Worm (Caenorhabditis elegans): ENCODE data around the gene Y41E3.6.
"Not testable (repeated sequence)": the region's sequence is repeated elsewhere in the genome, so short reads cannot be mapped to it uniquely, and the experiment has no call there.

The Y41E3.6 gene

DNA sequence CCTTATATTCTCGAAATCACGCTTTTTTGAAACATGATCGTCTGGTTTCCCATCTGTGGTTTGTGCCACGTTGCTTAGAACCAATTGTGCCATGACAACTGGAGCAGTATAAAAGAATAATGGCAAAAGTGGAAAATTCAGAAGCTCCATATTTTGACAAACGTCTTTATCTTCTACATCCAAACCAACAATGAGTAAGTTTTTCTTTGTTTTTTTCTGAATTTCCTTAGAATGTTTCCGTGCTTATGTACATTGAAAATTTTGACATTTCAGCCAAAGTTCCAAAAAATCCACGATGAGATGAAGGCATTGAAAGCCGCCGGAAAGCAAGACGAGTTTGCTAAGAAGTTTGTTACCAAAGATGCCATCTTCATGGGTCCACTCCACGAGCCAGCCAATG lies at the start of gene Y41E3.6:
Gene Y41E3.6 (plus strand): TSS at position 301 of the 400 bp plus-strand sequence.
- TF ChIP-seq unc-62 (GFP tag; optimal IDR thresholded peaks at IDR 0.05), result not testable (repeated sequence)

DNA sequence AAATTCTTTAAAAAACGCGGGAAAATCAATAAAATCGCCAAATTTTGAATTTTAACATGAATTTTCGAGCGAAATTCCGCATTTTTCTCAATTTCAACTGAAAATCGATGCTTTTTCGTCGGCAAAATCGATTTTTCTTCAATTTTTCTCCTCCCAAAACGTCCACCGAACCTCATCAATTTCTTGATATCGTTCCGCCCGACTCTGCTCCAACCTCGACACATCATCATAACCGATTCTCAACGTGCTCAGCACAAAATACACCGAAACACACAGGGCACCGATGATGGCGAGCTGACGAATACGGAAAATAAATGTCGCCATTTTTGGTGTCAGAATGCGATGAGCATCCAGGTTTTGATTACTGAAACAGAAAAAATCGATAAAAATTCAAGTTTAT lies 48.0 kb upstream of the Y41E3.6 start, which contains the start of gene Y41E3.1:
Gene Y41E3.1 (minus strand): TSS at position 324 of the 400 bp plus-strand sequence.
- TF ChIP-seq unc-62 (GFP tag; optimal IDR thresholded peaks at IDR 0.05), result no peak

DNA sequence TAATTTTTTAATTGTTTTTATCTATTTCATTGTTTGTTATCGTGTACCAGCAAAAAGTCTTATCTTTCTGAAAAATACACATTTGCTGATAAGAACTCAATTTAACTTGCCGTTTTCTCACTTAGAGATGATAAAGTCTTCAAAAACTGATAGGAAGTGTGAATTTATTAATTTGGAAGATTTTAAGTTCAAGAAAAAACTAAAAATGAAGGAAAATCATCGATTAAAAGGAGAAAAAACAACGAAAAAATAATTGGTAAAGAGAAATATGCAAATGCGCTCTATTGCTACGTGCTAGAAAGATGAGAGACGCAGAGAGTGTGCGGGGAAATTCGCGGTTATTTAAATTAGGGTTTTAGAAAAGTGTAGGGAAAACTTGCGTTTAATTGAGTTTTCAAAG lies 47.2 kb upstream of the Y41E3.6 start:
- no peak for TF ChIP-seq unc-62 (GFP tag; optimal IDR thresholded peaks at IDR 0.05)

DNA sequence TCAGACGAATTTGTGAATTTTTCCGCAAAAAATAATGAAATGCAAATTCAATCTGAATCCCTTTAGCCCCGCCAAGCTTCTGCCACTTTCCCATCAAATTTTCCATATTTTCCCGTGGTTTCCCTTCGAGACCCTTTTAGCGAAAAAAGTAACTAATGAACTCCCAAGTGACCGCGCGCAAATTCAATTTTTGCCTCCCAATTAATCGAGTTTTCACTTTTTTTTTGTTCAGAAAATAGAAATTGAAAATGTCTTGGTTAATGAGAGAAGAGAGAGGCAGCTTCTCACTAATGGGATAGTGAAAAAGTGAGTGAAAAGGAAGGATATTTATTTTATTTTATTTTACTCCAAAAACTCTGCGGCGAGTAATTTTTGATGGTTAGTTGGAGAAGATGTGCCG lies 46.5 kb upstream of the Y41E3.6 start:
- TF ChIP-seq unc-62 (GFP tag; optimal IDR thresholded peaks at IDR 0.05), result no peak

DNA sequence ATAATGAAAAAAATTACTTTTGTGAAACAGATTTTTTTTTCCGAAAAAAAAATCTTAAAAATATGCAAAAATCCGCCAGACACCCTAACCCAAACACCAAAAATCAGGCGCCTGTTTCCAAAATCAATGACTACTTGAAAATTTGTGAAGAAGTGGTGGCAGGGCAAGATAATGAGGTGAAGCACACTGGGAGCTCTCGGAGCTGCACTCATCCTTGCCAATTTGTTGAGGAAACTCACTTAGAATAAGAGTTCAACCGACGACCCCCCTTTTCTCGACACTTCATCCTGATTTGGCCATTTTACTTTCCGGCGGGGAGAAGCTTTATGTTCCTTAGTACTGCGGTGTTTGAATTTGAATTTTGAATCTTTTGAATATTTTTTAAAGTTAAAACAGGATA lies 28.4 kb upstream of the Y41E3.6 start:
- no peak for TF ChIP-seq unc-62 (GFP tag; optimal IDR thresholded peaks at IDR 0.05)

- TF ChIP-seq unc-62 (GFP tag; optimal IDR thresholded peaks at IDR 0.05), result no peak
These were observed 25.3 kb upstream of the Y41E3.6 start, which contains the start of gene atln-2 for ce11 chrIV:14981311-14981710. Gene atln-2, plus strand, starts transcription at chrIV:14981611.

ce11 chrIV:14985019-14985418 lies 21.6 kb upstream of the Y41E3.6 start:
- no peak for TF ChIP-seq unc-62 (GFP tag; optimal IDR thresholded peaks at IDR 0.05)

DNA sequence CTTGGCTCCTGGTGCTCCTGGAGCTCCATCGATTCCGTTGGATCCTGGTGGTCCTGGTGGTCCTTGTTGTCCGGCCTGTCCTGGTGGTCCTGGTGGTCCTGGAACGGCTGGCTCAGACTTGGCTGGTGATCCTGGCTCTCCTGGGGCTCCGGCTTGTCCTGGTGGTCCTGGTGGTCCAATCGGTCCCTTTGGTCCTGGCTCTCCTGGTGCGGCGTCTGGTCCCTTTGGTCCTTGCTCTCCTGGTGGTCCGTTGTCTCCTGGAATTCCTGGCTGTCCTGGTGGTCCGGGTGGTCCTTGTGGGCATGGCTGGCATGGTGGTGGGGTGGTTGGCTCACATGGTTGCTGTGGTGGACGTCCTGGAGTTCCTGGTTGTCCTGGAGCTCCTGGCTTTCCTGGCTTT lies 20.7 kb upstream of the Y41E3.6 start:
- TF ChIP-seq unc-62 (GFP tag; optimal IDR thresholded peaks at IDR 0.05), result no peak

DNA sequence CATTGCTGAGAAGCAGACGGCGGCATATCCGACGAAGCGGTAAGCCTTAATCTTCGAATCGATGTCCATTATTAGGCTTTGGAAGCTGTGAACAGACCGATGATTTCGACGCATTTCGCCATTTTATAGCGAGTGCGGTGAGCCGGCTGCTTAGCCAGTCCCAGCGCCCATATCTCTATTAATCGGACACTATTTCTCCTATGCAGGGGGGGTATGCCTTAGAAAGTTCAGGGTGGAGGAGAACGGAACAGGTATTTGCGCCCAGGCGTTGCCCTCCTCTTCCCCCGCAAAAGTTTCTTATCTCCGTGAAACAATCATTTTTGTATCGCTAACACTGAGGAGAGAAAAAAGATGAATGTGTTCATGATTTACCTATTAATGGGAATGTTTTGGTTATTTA lies 19.9 kb upstream of the Y41E3.6 start, which contains the start of gene dpy-4:
Gene dpy-4 (minus strand): TSS at position 101 of the 400 bp plus-strand sequence.
- TF ChIP-seq unc-62 (GFP tag; optimal IDR thresholded peaks at IDR 0.05), result no peak

- TF ChIP-seq unc-62 (GFP tag; optimal IDR thresholded peaks at IDR 0.05), result no peak
These were observed 1.6 kb downstream of the Y41E3.6 start for ce11 chrIV:15008200-15008599.

DNA sequence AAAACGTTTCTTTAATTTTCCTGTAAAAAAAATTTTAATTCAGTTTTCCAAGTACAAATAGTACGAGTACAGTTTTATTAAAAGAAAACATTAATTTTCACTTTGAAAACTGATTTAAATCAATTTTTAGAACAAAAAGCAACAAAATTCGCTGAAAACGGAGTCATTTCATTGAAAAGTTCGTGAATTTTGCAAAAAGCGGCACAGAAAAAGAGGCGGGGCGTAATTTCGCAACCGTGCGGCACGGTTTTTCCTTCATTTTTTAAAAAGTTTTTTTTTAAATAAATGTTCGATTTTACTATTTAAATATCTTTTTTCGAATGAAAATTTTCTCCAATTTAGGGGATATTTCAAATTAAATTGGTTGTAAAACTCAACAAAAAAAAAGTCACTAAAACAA lies 4.6 kb downstream of the Y41E3.6 start:
- TF ChIP-seq unc-62 (GFP tag; optimal IDR thresholded peaks at IDR 0.05), result no peak

DNA sequence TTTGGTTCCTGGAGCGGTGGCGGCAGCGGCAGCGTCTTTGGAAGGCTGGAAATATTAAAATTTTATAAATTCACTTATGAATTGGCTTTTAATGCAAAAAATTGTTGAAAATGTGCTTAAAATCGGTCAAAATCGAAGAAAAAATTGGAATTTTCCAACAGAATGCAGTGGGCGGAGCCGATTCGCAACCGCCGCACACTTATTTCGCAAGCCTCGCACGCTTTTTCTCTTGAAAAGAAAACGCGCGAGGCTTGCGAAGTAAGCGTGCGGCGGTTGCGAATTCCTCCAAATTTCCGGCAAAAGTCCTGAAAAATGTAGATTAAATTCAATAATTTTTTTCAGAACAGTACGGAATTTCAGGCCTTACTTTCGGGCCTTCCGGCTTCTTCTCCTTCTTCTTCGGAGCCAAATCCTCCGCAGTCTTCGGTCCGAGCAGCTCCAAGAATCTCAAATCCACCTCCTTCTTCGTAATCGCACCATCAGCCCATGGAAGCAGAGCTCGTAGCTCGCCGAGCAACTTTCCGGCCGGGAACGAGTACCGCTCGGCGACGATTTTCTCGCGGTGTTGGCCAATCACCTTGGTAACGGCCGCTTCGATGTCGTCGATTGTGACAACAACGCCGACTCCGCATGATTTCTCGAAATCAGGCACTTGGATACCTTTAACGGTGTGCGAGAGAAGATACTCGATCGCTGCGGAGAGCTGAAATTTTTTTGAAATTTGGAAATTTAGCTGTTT lies 5.7 kb downstream of the Y41E3.6 start:
- TF ChIP-seq unc-62 (GFP tag; optimal IDR thresholded peaks at IDR 0.05), result no peak

- TF ChIP-seq unc-62 (GFP tag; optimal IDR thresholded peaks at IDR 0.05), result no peak
These were observed 6.5 kb downstream of the Y41E3.6 start, which contains the start of gene qars-1 for ce11 chrIV:15013083-15013482. Gene qars-1, minus strand, starts transcription at chrIV:15013183.

ce11 chrIV:15013517-15014085 lies 7.0 kb downstream of the Y41E3.6 start, which contains the start of gene Y41E3.7:
Gene Y41E3.7, plus strand, starts transcription at chrIV:15014035.
- TF ChIP-seq unc-62 (GFP tag; optimal IDR thresholded peaks at IDR 0.05), result no peak

DNA sequence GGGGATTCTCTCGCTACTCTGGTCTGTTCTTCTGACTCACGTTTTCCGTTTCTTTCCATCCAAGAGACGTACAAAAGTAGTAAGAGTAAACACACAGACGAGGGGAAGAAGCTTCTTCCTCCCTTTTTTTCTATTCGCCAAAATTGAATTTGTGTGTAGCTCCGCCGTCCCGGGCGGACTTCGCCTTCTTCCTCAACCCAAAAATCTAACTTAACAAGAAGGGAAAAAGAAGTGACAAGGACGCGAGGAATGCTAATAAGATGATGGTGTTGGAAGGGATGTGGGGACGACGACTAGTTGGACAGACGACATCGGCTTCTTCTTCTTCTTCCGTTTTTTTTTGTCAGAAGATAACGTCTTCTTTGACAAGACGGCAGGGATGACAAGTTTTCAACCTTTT lies 10.4 kb downstream of the Y41E3.6 start:
- TF ChIP-seq unc-62 (GFP tag; optimal IDR thresholded peaks at IDR 0.05), result no peak

ce11 chrIV:15020958-15021357 lies 14.4 kb downstream of the Y41E3.6 start:
- TF ChIP-seq unc-62 (GFP tag; optimal IDR thresholded peaks at IDR 0.05), result no peak

ce11 chrIV:15024426-15024825 lies 17.8 kb downstream of the Y41E3.6 start:
- TF ChIP-seq unc-62 (GFP tag; optimal IDR thresholded peaks at IDR 0.05), result no peak
